Fruit fly (Drosophila melanogaster): ENCODE measurements around the gene Nmnat.

The Nmnat gene

DNA sequence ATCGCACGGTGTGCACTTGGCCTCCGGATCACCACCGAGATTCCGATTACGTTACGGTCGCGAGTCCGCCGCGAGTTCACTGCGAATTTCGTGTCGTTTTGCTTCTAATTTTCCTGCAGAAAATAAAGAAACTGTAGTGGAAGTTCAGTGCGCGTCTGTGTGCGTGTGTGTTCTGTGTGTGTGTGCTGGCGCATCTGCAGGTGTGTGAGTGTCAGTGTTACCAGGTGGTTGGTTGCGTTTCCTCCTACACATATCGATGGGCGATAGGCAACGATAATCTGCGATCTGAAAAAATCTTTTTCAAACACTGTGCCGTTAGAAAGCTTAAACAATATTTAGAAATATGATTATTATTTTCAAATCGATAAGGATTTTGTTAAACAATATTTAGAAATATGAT is 7.0 kb upstream of the Nmnat start, which contains the start of gene Osbp (continued):
- no peak for TF ChIP-seq CG10147 (GFP tag; optimal IDR thresholded peaks at IDR 0.05)
- TF ChIP-seq CG7745 (tag; optimal IDR thresholded peaks at IDR 0.05), result no peak
- no peak for TF ChIP-seq CG7928 (GFP tag; optimal IDR thresholded peaks at IDR 0.05)
- no peak for TF ChIP-seq CG10431 (GFP tag; optimal IDR thresholded peaks at IDR 0.05)
- no peak for TF ChIP-seq toy (GFP tag; IDR thresholded peaks at IDR 0.05)
- no peak for TF ChIP-seq btn (GFP tag; optimal IDR thresholded peaks at IDR 0.05)
- TF ChIP-seq gem (tag; optimal IDR thresholded peaks at IDR 0.05), result no peak
- TF ChIP-seq Ssrp (tag; optimal IDR thresholded peaks at IDR 0.05), result no peak
- no peak for TF ChIP-seq CG10654 (GFP tag; optimal IDR thresholded peaks at IDR 0.05)
- TF ChIP-seq inv (GFP tag; IDR thresholded peaks at IDR 0.05; ENCODE audit: partially characterized antibody), result peak; percentile 48; the same call in 1 of the 2 replicates
- no peak for TF ChIP-seq CG6854 (GFP tag; optimal IDR thresholded peaks at IDR 0.05)
- TF ChIP-seq NfI (GFP tag; optimal IDR thresholded peaks at IDR 0.05), result peak; percentile 32
- TF ChIP-seq gro (GFP tag; optimal IDR thresholded peaks at IDR 0.05), result no peak
- TF ChIP-seq CG34376 (GFP tag; optimal IDR thresholded peaks at IDR 0.05), result peak; percentile 19
- TF ChIP-seq run (tag; optimal IDR thresholded peaks at IDR 0.05), result no peak
- no peak for TF ChIP-seq CG15011 (GFP tag; optimal IDR thresholded peaks at IDR 0.05)
- peak; percentile 64 for TF ChIP-seq CG34224 (GFP tag; IDR thresholded peaks at IDR 0.05; ENCODE audit: partially characterized antibody)
- peak; percentile 78 for TF ChIP-seq stwl (tag; optimal IDR thresholded peaks at IDR 0.05)
- peak; percentile 41; the same call in 1 of the 2 replicates for TF ChIP-seq sna (GFP tag; IDR thresholded peaks at IDR 0.05; ENCODE audit: partially characterized antibody)
- TF ChIP-seq ewg (GFP tag; optimal IDR thresholded peaks at IDR 0.05), result peak; percentile 26
- TF ChIP-seq CG2202 (tag; optimal IDR thresholded peaks at IDR 0.05), result no peak
- TF ChIP-seq h (optimal IDR thresholded peaks at IDR 0.05), result no peak
- TF ChIP-seq Trl (optimal IDR thresholded peaks at IDR 0.05), result no peak
- no peak for TF ChIP-seq Trl (GFP tag; optimal IDR thresholded peaks at IDR 0.05)
- peak; percentile 96 for TF ChIP-seq Myb (GFP tag; optimal IDR thresholded peaks at IDR 0.05)
- TF ChIP-seq Sox100B (GFP tag; optimal IDR thresholded peaks at IDR 0.05), result no peak
- no peak for TF ChIP-seq CG5180 (GFP tag; optimal IDR thresholded peaks at IDR 0.05)
- TF ChIP-seq al (GFP tag; IDR thresholded peaks at IDR 0.05), result no peak
- TF ChIP-seq BEAF-32 (GFP tag; optimal IDR thresholded peaks at IDR 0.05), result peak; percentile 64
- TF ChIP-seq cg (GFP tag; optimal IDR thresholded peaks at IDR 0.05), result peak; percentile 98
- TF ChIP-seq bbx (GFP tag; IDR thresholded peaks at IDR 0.05; ENCODE audit: partially characterized antibody), result peak; percentile 72
- TF ChIP-seq ase (GFP tag; IDR thresholded peaks at IDR 0.05), result no peak
- TF ChIP-seq kni (GFP tag; optimal IDR thresholded peaks at IDR 0.05), result no peak
- no peak for TF ChIP-seq CG3838 (GFP tag; optimal IDR thresholded peaks at IDR 0.05)
- no peak for TF ChIP-seq CG3726 (GFP tag; IDR thresholded peaks at IDR 0.05)
- TF ChIP-seq Eip74EF (GFP tag; optimal IDR thresholded peaks at IDR 0.05), result no peak
- TF ChIP-seq knrl (GFP tag; IDR thresholded peaks at IDR 0.05; ENCODE audit: partially characterized antibody), result peak; percentile 55
- no peak for TF ChIP-seq fd64A (GFP tag; optimal IDR thresholded peaks at IDR 0.05)
- TF ChIP-seq Dip3 (GFP tag; optimal IDR thresholded peaks at IDR 0.05), result no peak
- TF ChIP-seq CG10267 (tag; optimal IDR thresholded peaks at IDR 0.05), result peak; percentile 72
- TF ChIP-seq seq (GFP tag; IDR thresholded peaks at IDR 0.05), result no peak
- no peak for TF ChIP-seq gcm2 (GFP tag; optimal IDR thresholded peaks at IDR 0.05)
- no peak for TF ChIP-seq dati (GFP tag; IDR thresholded peaks at IDR 0.05)
- no peak for TF ChIP-seq tll (GFP tag; optimal IDR thresholded peaks at IDR 0.05)
- TF ChIP-seq trem (tag; optimal IDR thresholded peaks at IDR 0.05), result peak; percentile 61
- peak; percentile 70 for TF ChIP-seq CG42726 (GFP tag; IDR thresholded peaks at IDR 0.05; ENCODE audit: partially characterized antibody)
- no peak for TF ChIP-seq prd (optimal IDR thresholded peaks at IDR 0.05)
- no peak for TF ChIP-seq prd (GFP tag; IDR thresholded peaks at IDR 0.05)
- no peak for TF ChIP-seq CG10274 (GFP tag; optimal IDR thresholded peaks at IDR 0.05)
- TF ChIP-seq nom (GFP tag; optimal IDR thresholded peaks at IDR 0.05), result peak; percentile 50
- TF ChIP-seq CG32772 (GFP tag; IDR thresholded peaks at IDR 0.05), result no peak
